Fruit fly (Drosophila melanogaster): ENCODE data around the gene CG13887.

CG13887 gene

dm6 chr3L:824444-824843, 13.2 kb upstream of the CG13887 start (continued):
- TF ChIP-seq CG8359 (GFP tag; optimal IDR thresholded peaks at IDR 0.05; ENCODE audit: borderline replicate concordance) (no peak), trh (GFP tag; optimal IDR thresholded peaks at IDR 0.05) (no peak), E2f2 (GFP tag; IDR thresholded peaks at IDR 0.05) (no peak), CG18262 (tag; optimal IDR thresholded peaks at IDR 0.05) (peak; percentile 46), CG10366 (GFP tag; IDR thresholded peaks at IDR 0.05) (no peak), CG8944 (GFP tag; optimal IDR thresholded peaks at IDR 0.05) (no peak), onecut (GFP tag; IDR thresholded peaks at IDR 0.05) (no peak), mirr (GFP tag; optimal IDR thresholded peaks at IDR 0.05) (no peak), Dfd (GFP tag; optimal IDR thresholded peaks at IDR 0.05) (no peak), CG17359 (tag; optimal IDR thresholded peaks at IDR 0.05) (peak; percentile 40), Awh (GFP tag; IDR thresholded peaks at IDR 0.05) (no peak), Elba2 (GFP tag; optimal IDR thresholded peaks at IDR 0.05) (no peak), aop (GFP tag; IDR thresholded peaks at IDR 0.05) (no peak), CG6272 (GFP tag; IDR thresholded peaks at IDR 0.05) (no peak), CHES-1-like (GFP tag; optimal IDR thresholded peaks at IDR 0.05) (no peak), Oaz (GFP tag; IDR thresholded peaks at IDR 0.05) (no peak), CG2875 (GFP tag; optimal IDR thresholded peaks at IDR 0.05) (no peak), lmd (GFP tag; IDR thresholded peaks at IDR 0.05) (peak; percentile 45; the same call in 1 of the 2 replicates), CG10462 (GFP tag; optimal IDR thresholded peaks at IDR 0.05) (no peak), vnd (GFP tag; IDR thresholded peaks at IDR 0.05; ENCODE audit: partially characterized antibody) (no peak), Xbp1 (GFP tag; optimal IDR thresholded peaks at IDR 0.05) (peak; percentile 12), gcm (GFP tag; optimal IDR thresholded peaks at IDR 0.05) (no peak), chn (GFP tag; optimal IDR thresholded peaks at IDR 0.05) (no peak), row (GFP tag; IDR thresholded peaks at IDR 0.05) (0 out of 3 replicates have a peak, but pooled peaks have one; percentile 26), CG42726 (GFP tag; IDR thresholded peaks at IDR 0.05; ENCODE audit: partially characterized antibody) (no peak), C15 (GFP tag; IDR thresholded peaks at IDR 0.05) (no peak), Ravus (GFP tag; IDR thresholded peaks at IDR 0.05) (no peak), Hand (GFP tag; optimal IDR thresholded peaks at IDR 0.05) (no peak), CG2202 (tag; optimal IDR thresholded peaks at IDR 0.05) (no peak), croc (GFP tag; conservative IDR thresholded peaks at IDR 0.05) (no peak), lola (GFP tag; optimal IDR thresholded peaks at IDR 0.05) (peak in 1 of 3 experiments; percentile 26), HmgZ (tag; optimal IDR thresholded peaks at IDR 0.05) (no peak), pros (GFP tag; optimal IDR thresholded peaks at IDR 0.05) (no peak), sug (tag; optimal IDR thresholded peaks at IDR 0.05) (no peak), ara (GFP tag; IDR thresholded peaks at IDR 0.05) (no peak), az2 (GFP tag; optimal IDR thresholded peaks at IDR 0.05) (peak; percentile 37), inv (GFP tag; IDR thresholded peaks at IDR 0.05; ENCODE audit: partially characterized antibody) (no peak), HLH54F (GFP tag; optimal IDR thresholded peaks at IDR 0.05) (no peak), twi (tag; optimal IDR thresholded peaks at IDR 0.05) (no peak), ttk (GFP tag; IDR thresholded peaks at IDR 0.05) (no peak), Kr (GFP tag; optimal IDR thresholded peaks at IDR 0.05) (no peak), CG4282 (GFP tag; optimal IDR thresholded peaks at IDR 0.05) (no peak), zfh2 (GFP tag; optimal IDR thresholded peaks at IDR 0.05) (no peak), CG7745 (tag; optimal IDR thresholded peaks at IDR 0.05) (no peak), Six4 (GFP tag; optimal IDR thresholded peaks at IDR 0.05) (peak; percentile 19), Dad (GFP tag; optimal IDR thresholded peaks at IDR 0.05) (peak; percentile 3), CG12071 (GFP tag; optimal IDR thresholded peaks at IDR 0.05) (no peak), fd3F (GFP tag; optimal IDR thresholded peaks at IDR 0.05) (no peak), CG3407 (GFP tag; optimal IDR thresholded peaks at IDR 0.05) (peak; percentile 4), pfk (GFP tag; optimal IDR thresholded peaks at IDR 0.05) (no peak), maf-S (GFP tag; optimal IDR thresholded peaks at IDR 0.05) (no peak), CG31441 (GFP tag; IDR thresholded peaks at IDR 0.05) (peak; percentile 60)
